Worm (Caenorhabditis elegans): ENCODE measurements around the gene C47D12.4.

The C47D12.4 gene

ce11 chrII:11685177-11685576 lies 3.6 kb downstream of the C47D12.4 start, which contains the start of gene C47D12.5:
TSS of gene C47D12.5 (minus strand) at chrII:11685277.
- no peak for TF ChIP-seq snpc-4 (tag; optimal IDR thresholded peaks at IDR 0.05)
- TF ChIP-seq lsy-2 (tag; optimal IDR thresholded peaks at IDR 0.05), result no peak
- TF ChIP-seq ets-5 (GFP tag; IDR thresholded peaks at IDR 0.05), result no peak
- no peak for TF ChIP-seq nhr-90 (tag; optimal IDR thresholded peaks at IDR 0.05; ENCODE audit: poor library complexity)
- no peak for TF ChIP-seq tlp-1 (tag; optimal IDR thresholded peaks at IDR 0.05)
- TF ChIP-seq aha-1 (tag; optimal IDR thresholded peaks at IDR 0.05), result no peak

- TF ChIP-seq rnt-1 (tag; optimal IDR thresholded peaks at IDR 0.05) (peak; percentile 14), zag-1 (tag; optimal IDR thresholded peaks at IDR 0.05) (no peak), lin-14 (GFP tag; optimal IDR thresholded peaks at IDR 0.05) (peak; percentile 72), tlp-1 (tag; optimal IDR thresholded peaks at IDR 0.05) (no peak), jun-1 (tag; optimal IDR thresholded peaks at IDR 0.05) (no peak), dsc-1 (tag; optimal IDR thresholded peaks at IDR 0.05) (peak; percentile 85), unc-86 (tag; optimal IDR thresholded peaks at IDR 0.05) (no peak), efl-1 (optimal IDR thresholded peaks at IDR 0.05) (peak in 1 of 2 experiments; percentile 5), efl-1 (GFP tag; optimal IDR thresholded peaks at IDR 0.05 in 1 of 2) (peak in 1 of 2 experiments; percentile 66)
These were observed 6.4 kb downstream of the C47D12.4 start for ce11 chrII:11688011-11688410.

- TF ChIP-seq lsy-2 (tag; optimal IDR thresholded peaks at IDR 0.05) (no peak), lin-13 (GFP tag; optimal IDR thresholded peaks at IDR 0.05) (no peak), aha-1 (tag; optimal IDR thresholded peaks at IDR 0.05) (no peak), pax-3 (tag; optimal IDR thresholded peaks at IDR 0.05) (no peak), rnt-1 (tag; optimal IDR thresholded peaks at IDR 0.05) (no peak), nhr-237 (tag; optimal IDR thresholded peaks at IDR 0.05) (no peak), hlh-4 (tag; optimal IDR thresholded peaks at IDR 0.05) (no peak), elt-2 (tag; optimal IDR thresholded peaks at IDR 0.05) (no peak), mep-1 (tag; optimal IDR thresholded peaks at IDR 0.05) (no peak), vab-15 (tag; optimal IDR thresholded peaks at IDR 0.05) (no peak), ztf-4 (tag; optimal IDR thresholded peaks at IDR 0.05) (no peak), isw-1 (GFP tag; IDR thresholded peaks at IDR 0.05) (no peak), C04F5.9 (tag; optimal IDR thresholded peaks at IDR 0.05) (no peak), fos-1 (tag; optimal IDR thresholded peaks at IDR 0.05) (no peak), sptf-1 (tag; optimal IDR thresholded peaks at IDR 0.05) (no peak), fkh-10 (GFP tag; optimal IDR thresholded peaks at IDR 0.05) (no peak), grh-1 (GFP tag; IDR thresholded peaks at IDR 0.05) (no peak), C34B4.2 (tag; optimal IDR thresholded peaks at IDR 0.05) (no peak)
These were observed 7.1 kb downstream of the C47D12.4 start, which contains the start of gene kel-1 for ce11 chrII:11688643-11689042. TSS of gene kel-1 (plus strand) at chrII:11688943.

- TF ChIP-seq nhr-28 (tag; optimal IDR thresholded peaks at IDR 0.05) (no peak), mdl-1 (tag; optimal IDR thresholded peaks at IDR 0.05) (no peak), ceh-88 (GFP tag; IDR thresholded peaks at IDR 0.05) (no peak), nhr-19 (GFP tag; conservative IDR thresholded peaks at IDR 0.05) (no peak), Y116A8C.19 (tag; optimal IDR thresholded peaks at IDR 0.05; ENCODE audit: borderline replicate concordance) (no peak)
These were observed 8.4 kb downstream of the C47D12.4 start for ce11 chrII:11689941-11690340.

- TF ChIP-seq ceh-82 (tag; optimal IDR thresholded peaks at IDR 0.05) (no peak), ceh-88 (GFP tag; IDR thresholded peaks at IDR 0.05) (no peak), unc-62 (GFP tag; optimal IDR thresholded peaks at IDR 0.05) (no peak), fkh-4 (tag; optimal IDR thresholded peaks at IDR 0.05; ENCODE audit: borderline replicate concordance) (no peak), lir-3 (tag; optimal IDR thresholded peaks at IDR 0.05; ENCODE audit: poor library complexity) (no peak), ceh-63 (GFP tag; optimal IDR thresholded peaks at IDR 0.05) (no peak), egl-13 (tag; optimal IDR thresholded peaks at IDR 0.05) (no peak), sup-37 (GFP tag; optimal IDR thresholded peaks at IDR 0.05) (no peak), snu-23 (GFP tag; optimal IDR thresholded peaks at IDR 0.05) (no peak), pqm-1 (tag; optimal IDR thresholded peaks at IDR 0.05) (no peak), lin-15B (tag; optimal IDR thresholded peaks at IDR 0.05) (no peak), hlh-4 (tag; optimal IDR thresholded peaks at IDR 0.05) (no peak)
These were observed 9.3 kb downstream of the C47D12.4 start for ce11 chrII:11690868-11691267.

All from whole organism, L1 larva.